Worm (Caenorhabditis elegans): ENCODE data around the gene srw-32.
"Not testable (repeated sequence)": the region's sequence is repeated elsewhere in the genome, so short reads cannot be mapped to it uniquely, and the experiment has no call there.

Gene srw-32

ce11 chrV:17508493-17508892, at the start of gene srw-32:
srw-32 (plus strand) TSS chrV:17508793.
- TF ChIP-seq unc-62 (GFP tag; optimal IDR thresholded peaks at IDR 0.05) = no peak

ce11 chrV:17460061-17460460, 48.5 kb upstream of the srw-32 start, which contains the start of gene srz-48:
srz-48 (minus strand) TSS chrV:17460161.
- no peak for TF ChIP-seq unc-62 (GFP tag; optimal IDR thresholded peaks at IDR 0.05)

- TF ChIP-seq unc-62 (GFP tag; optimal IDR thresholded peaks at IDR 0.05) = not testable (repeated sequence)
Measured at ce11 chrV:17464278-17464677, 44.3 kb upstream of the srw-32 start, which contains the start of gene F20E11.7. F20E11.7 (plus strand) TSS chrV:17464578.

- TF ChIP-seq unc-62 (GFP tag; optimal IDR thresholded peaks at IDR 0.05) = no peak
Measured at ce11 chrV:17466751-17467150, 41.8 kb upstream of the srw-32 start, which contains the start of gene srw-72. srw-72 (plus strand) TSS chrV:17467051.

DNA sequence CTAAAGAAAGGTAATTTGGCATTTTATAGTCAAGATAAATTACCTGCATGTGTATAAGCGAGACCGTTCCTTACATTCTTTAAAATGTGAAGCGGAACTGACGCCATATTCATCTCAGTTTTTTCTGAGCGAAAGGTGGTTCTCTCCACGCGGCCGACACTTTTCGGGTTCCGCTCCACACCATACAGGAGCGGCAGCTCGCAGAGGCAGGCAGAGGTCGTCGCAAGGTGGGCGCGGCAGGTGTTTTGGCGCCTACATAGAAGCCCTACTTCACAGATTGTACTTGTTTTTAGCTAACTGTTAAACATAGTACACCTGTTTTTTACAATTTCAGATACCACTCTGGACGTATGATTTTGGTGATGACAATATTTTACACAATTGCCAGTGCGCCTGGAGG, 40.7 kb upstream of the srw-32 start:
- no peak for TF ChIP-seq unc-62 (GFP tag; optimal IDR thresholded peaks at IDR 0.05)

DNA sequence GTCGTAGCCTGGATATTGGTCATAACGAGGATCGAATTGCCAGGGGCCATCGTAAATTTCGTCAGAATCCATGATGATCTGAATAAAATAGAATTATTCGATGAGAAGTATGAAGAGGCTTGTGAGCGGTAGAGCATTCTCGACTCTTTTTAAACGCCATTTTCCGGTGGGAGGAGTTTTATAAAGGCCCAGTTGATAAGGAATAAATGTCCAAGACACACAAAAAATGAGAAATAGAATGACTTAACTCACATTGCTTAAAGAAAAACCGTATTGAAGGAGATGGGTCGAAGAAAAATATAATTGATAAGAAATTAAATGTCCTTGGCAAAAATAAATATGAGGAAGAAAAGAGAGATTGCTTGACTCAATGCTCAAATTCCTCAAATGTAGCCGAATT, 39.4 kb upstream of the srw-32 start, which contains the start of gene F20E11.17:
TSS of gene F20E11.17 (minus strand) at position 101 of the 400 bp plus-strand sequence.
- TF ChIP-seq unc-62 (GFP tag; optimal IDR thresholded peaks at IDR 0.05) = no peak

DNA sequence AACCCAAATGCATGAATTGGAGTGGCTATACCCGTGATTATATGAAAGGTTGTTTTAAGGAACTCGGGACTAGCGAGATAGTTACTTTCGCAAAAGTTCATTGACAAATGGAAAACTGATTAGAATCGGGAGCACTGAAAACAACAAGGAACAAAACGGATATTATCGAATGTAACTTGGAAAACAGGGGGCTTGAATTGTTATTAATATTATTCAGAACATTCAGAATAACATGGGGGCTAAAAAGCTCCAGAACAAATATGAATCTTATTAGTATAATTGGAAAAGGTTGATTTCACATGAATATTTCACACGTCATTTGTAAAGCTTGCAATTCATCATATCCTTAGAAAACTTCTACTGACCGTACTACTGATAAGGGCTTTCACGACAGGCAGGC, 37.0 kb upstream of the srw-32 start, which contains the start of gene srh-235:
TSS of gene srh-235 (minus strand) at position 101 of the 400 bp plus-strand sequence.
- TF ChIP-seq unc-62 (GFP tag; optimal IDR thresholded peaks at IDR 0.05) = no peak

ce11 chrV:17473699-17474098, 34.9 kb upstream of the srw-32 start, which contains the start of gene srh-123:
srh-123 (plus strand) TSS chrV:17473999.
- no peak for TF ChIP-seq unc-62 (GFP tag; optimal IDR thresholded peaks at IDR 0.05)

- TF ChIP-seq unc-62 (GFP tag; optimal IDR thresholded peaks at IDR 0.05) = no peak
Measured at ce11 chrV:17476490-17476889, 32.1 kb upstream of the srw-32 start, which contains the start of gene srbc-61. srbc-61 (plus strand) TSS chrV:17476790.

DNA sequence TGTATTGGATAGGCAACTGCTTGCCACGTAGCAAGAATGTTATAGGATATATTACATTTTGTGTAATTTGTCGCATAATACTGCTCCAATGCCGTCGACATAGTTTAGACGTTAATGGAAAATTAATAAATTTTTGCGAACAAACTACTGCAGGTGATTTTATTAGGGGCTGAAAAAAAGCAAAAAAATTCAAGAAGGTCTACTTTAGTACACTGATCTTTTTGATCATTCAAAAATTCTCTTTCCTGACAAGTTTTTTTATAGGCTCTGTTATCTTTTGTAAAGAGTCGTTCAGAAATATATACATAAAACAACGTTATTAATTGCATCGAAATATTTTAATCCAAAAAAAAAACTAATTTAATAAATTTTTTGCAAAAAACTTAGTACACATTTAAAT, 23.5 kb upstream of the srw-32 start, which contains the start of gene srh-111:
TSS of gene srh-111 (minus strand) at position 101 of the 400 bp plus-strand sequence.
- TF ChIP-seq unc-62 (GFP tag; optimal IDR thresholded peaks at IDR 0.05) = no peak

- TF ChIP-seq unc-62 (GFP tag; optimal IDR thresholded peaks at IDR 0.05) = no peak
Measured at ce11 chrV:17486034-17486433, 22.6 kb upstream of the srw-32 start, which contains the start of gene scl-24. scl-24 (plus strand) TSS chrV:17486334.

DNA sequence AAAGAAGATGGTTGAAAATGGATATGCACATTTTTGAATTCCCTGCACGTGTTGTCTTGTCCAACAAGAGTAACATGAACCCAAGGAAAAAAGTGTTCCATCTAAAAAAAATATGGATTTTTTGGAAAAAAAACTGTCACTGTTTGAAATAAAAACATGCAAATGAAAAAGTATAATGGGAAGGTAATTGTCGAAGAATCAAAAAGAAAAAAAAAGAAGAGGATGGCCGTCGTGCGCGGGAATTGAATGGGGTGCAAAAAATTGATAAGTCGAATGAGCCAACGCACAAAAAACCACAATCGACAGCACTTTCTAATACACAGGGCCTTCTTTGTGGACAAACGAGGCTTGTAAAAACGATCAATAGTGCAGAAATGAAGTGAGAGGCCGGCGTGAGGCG, 14.9 kb upstream of the srw-32 start, which contains the start of gene fbxa-102:
TSS of gene fbxa-102 (minus strand) at position 101 of the 400 bp plus-strand sequence.
- TF ChIP-seq unc-62 (GFP tag; optimal IDR thresholded peaks at IDR 0.05) = no peak

DNA sequence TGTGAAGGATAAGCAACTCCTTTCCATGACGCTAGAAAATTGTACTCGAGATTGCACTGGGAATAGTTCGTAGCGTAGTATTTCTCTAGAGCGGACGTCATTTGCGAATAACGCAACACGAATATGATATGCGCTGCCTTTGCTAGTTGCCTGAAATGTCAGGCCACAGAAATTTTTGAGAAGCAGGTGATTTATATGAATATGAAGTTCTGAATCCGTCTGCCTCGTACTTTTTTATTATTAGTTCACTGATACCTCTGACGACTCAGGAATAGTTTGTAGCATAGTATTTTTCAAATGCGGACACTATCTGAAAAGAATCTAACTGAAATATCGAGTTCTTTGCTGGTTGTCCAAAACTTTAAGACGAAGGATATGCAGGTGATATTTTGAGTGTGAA, 12.5 kb upstream of the srw-32 start, which contains the start of gene srh-118:
TSS of gene srh-118 (minus strand) at position 101 of the 400 bp plus-strand sequence.
- TF ChIP-seq unc-62 (GFP tag; optimal IDR thresholded peaks at IDR 0.05) = no peak

DNA sequence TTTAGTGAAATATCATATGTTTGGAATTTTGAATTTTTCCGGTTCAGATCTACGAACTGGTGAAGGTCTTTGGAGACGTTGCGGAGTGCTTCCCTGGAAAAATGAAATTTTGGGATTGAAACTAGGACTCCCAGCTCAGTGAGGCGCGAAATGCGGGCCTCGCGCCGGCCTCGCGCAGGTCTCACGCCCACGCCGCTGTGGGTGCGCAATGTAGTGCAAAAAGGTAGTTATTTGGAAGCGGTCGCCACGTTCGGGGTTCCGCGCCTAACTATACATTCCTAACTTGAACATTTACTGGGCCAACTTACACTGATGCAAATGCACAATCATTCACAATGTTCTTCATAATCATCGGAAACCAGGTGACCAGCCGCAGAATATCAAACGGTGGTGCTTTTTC, 8.5 kb upstream of the srw-32 start:
- TF ChIP-seq unc-62 (GFP tag; optimal IDR thresholded peaks at IDR 0.05) = no peak

- TF ChIP-seq unc-62 (GFP tag; optimal IDR thresholded peaks at IDR 0.05) = no peak
Measured at ce11 chrV:17506289-17506688, 2.3 kb upstream of the srw-32 start, which contains the start of gene srw-31. srw-31 (plus strand) TSS chrV:17506589.

DNA sequence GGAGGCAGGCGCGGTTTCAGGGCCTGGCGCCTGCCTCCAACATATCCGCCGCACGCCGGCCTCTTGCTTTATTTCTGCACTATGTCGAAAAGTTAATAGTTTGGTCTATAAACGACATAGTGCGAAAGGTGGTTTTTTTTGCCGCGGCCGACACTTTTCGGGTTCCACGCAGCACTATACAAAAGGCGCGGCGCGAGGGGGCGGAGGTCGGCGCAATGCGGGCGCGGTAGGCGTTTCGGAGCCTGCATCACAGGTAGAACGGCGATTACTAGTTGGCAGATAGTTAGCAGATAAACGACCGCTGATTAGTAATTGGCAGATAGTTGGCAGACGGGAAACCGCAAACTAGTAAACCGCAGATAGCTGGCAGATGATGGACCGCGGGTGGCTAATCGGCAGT, 4.2 kb downstream of the srw-32 start:
- TF ChIP-seq unc-62 (GFP tag; optimal IDR thresholded peaks at IDR 0.05) = no peak

DNA sequence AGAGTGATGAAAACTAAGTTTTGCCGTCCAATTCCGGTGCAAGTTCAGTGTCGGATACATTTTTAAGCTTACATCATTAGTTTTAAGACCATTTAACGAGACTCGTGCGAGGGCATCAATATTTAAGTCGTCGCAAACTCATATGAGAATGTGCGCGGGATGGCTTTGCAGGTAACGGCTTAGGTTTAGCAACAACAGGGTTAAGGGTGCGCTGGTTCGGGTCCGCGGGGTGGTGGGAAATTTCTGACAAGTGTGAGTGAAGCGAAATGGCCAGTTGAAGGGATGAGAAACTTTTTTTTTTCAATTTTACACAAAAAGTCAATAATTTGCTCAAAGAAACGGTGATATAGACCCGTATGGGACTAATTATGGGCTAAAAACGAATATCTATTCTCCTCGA, 5.2 kb downstream of the srw-32 start:
- no peak for TF ChIP-seq unc-62 (GFP tag; optimal IDR thresholded peaks at IDR 0.05)
